Fruit fly (Drosophila melanogaster) whole organism, embryonic: ENCODE measurements around the gene Sur.

Experiments
- Atf3 ChIP-seq: fragments of 200-800 bp; sonication (Bioruptor generic); optimal IDR thresholded peaks from 3 replicates; lab custom pipeline; 2016; ENCODE audit warnings: missing biosample characterization, missing genetic modification characterization
- BEAF-32 ChIP-seq: fragments of 200-800 bp; sonication (Bioruptor generic); optimal IDR thresholded peaks from 3 replicates; lab custom pipeline; 2017; ENCODE audit warnings: missing biosample characterization, missing genetic modification characterization, mild to moderate bottlenecking, moderate library complexity, missing genetic modification reagents
- CG10147 ChIP-seq: fragments of 200-800 bp; sonication (Bioruptor generic); optimal IDR thresholded peaks from 2 replicates; lab custom pipeline; 2019; ENCODE audit warnings: missing biosample characterization, mild to moderate bottlenecking, missing genetic modification characterization, moderate library complexity
- CG10979 ChIP-seq: fragments of 200-800 bp; sonication (Bioruptor generic); optimal IDR thresholded peaks from 2 replicates; lab custom pipeline; 2018; ENCODE audit warnings: missing biosample characterization, mild to moderate bottlenecking, missing genetic modification characterization, moderate library complexity
- CG11456 ChIP-seq: fragments of 200-800 bp; sonication (Bioruptor generic); IDR thresholded peaks from 3 replicates; pipeline ENCODE4 v1.3.6; 2022; ENCODE audit warnings: missing biosample characterization, missing genetic modification characterization
- CG11504 ChIP-seq: fragments of 200-800 bp; sonication (Bioruptor generic); optimal IDR thresholded peaks from 3 replicates; lab custom pipeline; 2019; ENCODE audit warnings: missing biosample characterization, mild to moderate bottlenecking, missing genetic modification characterization, moderate library complexity
- CG11695 ChIP-seq: fragments of 200-800 bp; sonication (Bioruptor generic); IDR thresholded peaks from 3 replicates; pipeline ENCODE4 v1.3.6; 2022; ENCODE audit warnings: missing biosample characterization, missing genetic modification characterization
- CG12942 ChIP-seq: fragments of 200-800 bp; sonication (Bioruptor generic); optimal IDR thresholded peaks from 3 replicates; lab custom pipeline; 2016; ENCODE audit warnings: missing biosample characterization, missing genetic modification characterization
- CG13123 ChIP-seq: fragments of 200-800 bp; sonication (Bioruptor generic); optimal IDR thresholded peaks from 2 replicates; lab custom pipeline; 2016; ENCODE audit warnings: missing biosample characterization, missing genetic modification characterization
- CG16779 ChIP-seq: fragments of 200-800 bp; sonication (Bioruptor generic); IDR thresholded peaks from 2 replicates; pipeline ENCODE4 v1.3.6; 2022; ENCODE audit warnings: missing biosample characterization, missing genetic modification characterization
- CG17361 ChIP-seq: fragments of 200-800 bp; sonication (Bioruptor generic); IDR thresholded peaks from 3 replicates; pipeline ENCODE4 v1.3.6; 2022; ENCODE audit warnings: missing biosample characterization, missing genetic modification characterization
- CG2199 ChIP-seq: fragments of 200-800 bp; sonication (Bioruptor generic); IDR thresholded peaks from 3 replicates; pipeline ENCODE4 v1.3.6; 2022; ENCODE audit warnings: missing biosample characterization, missing genetic modification characterization
- CG2202 ChIP-seq: fragments of 200-800 bp; sonication (Bioruptor generic); optimal IDR thresholded peaks from 2 replicates; lab custom pipeline; 2018; ENCODE audit warnings: missing biosample characterization, mild to moderate bottlenecking, missing genetic modification characterization
- CG32767 ChIP-seq: fragments of 200-800 bp; sonication (Bioruptor generic); IDR thresholded peaks from 2 replicates; pipeline ENCODE4 v1.3.6; 2022; ENCODE audit warnings: missing biosample characterization, missing genetic modification characterization
- CG3407 ChIP-seq: fragments of 200-800 bp; sonication (Bioruptor generic); optimal IDR thresholded peaks from 2 replicates; lab custom pipeline; 2018; ENCODE audit warnings: missing biosample characterization, mild to moderate bottlenecking, missing genetic modification characterization
- CG3847 ChIP-seq: fragments of 200-800 bp; sonication (Bioruptor generic); IDR thresholded peaks from 2 replicates; pipeline ENCODE4 v1.3.6; 2022; ENCODE audit warnings: missing biosample characterization, missing genetic modification characterization
- CG8478 ChIP-seq: fragments of >200 bp; optimal IDR thresholded peaks from 2 replicates; lab custom pipeline; 2018
- CG9215 ChIP-seq: fragments of 200-800 bp; sonication (Bioruptor generic); IDR thresholded peaks from 2 replicates; pipeline ENCODE4 v1.3.6; 2022; ENCODE audit warnings: missing biosample characterization, missing genetic modification characterization
- CG9437 ChIP-seq: fragments of 200-800 bp; sonication (Bioruptor generic); optimal IDR thresholded peaks from 2 replicates; lab custom pipeline; 2018; ENCODE audit warnings: missing biosample characterization, mild to moderate bottlenecking, missing genetic modification characterization
- CG9797 ChIP-seq: fragments of 200-800 bp; sonication (Bioruptor generic); optimal IDR thresholded peaks from 3 replicates; lab custom pipeline; 2018; ENCODE audit warnings: missing biosample characterization, mild to moderate bottlenecking, missing genetic modification characterization
- CG9932 ChIP-seq: fragments of 200-800 bp; sonication (Bioruptor generic); IDR thresholded peaks from 2 replicates; pipeline ENCODE4 v1.3.6; 2022; ENCODE audit warnings: missing biosample characterization, missing genetic modification characterization
- CHES-1-like ChIP-seq: fragments of 200-800 bp; sonication (Bioruptor generic); optimal IDR thresholded peaks from 2 replicates; lab custom pipeline; 2016; ENCODE audit warnings: missing biosample characterization, missing genetic modification characterization
- CkIIα-i1 ChIP-seq: fragments of 200-800 bp; sonication (Bioruptor generic); IDR thresholded peaks from 2 replicates; pipeline ENCODE4 v1.3.6; 2022; ENCODE audit warnings: missing biosample characterization, missing genetic modification characterization
- Dbx ChIP-seq: fragments of 200-800 bp; sonication (Bioruptor generic); IDR thresholded peaks from 3 replicates; pipeline ENCODE4 v1.3.6; 2022; ENCODE audit warnings: missing biosample characterization, missing genetic modification characterization
- Gsc ChIP-seq: fragments of 200-800 bp; sonication (Bioruptor generic); IDR thresholded peaks from 2 replicates; pipeline ENCODE4 v1.3.6; 2022; ENCODE audit warnings: missing biosample characterization, missing genetic modification characterization
- HHEX ChIP-seq: fragments of 200-800 bp; sonication (Bioruptor generic); optimal IDR thresholded peaks from 3 replicates; lab custom pipeline; 2017; ENCODE audit warnings: missing biosample characterization, mild to moderate bottlenecking, missing genetic modification characterization, missing genetic modification reagents
- Nf-YC ChIP-seq: fragments of 200-800 bp; optimal IDR thresholded peaks from 3 replicates; lab custom pipeline; 2019; ENCODE audit warnings: missing biosample characterization, mild to moderate bottlenecking, missing genetic modification characterization, moderate library complexity
- NfI ChIP-seq: fragments of 200-800 bp; sonication (Bioruptor generic); optimal IDR thresholded peaks from 3 replicates; lab custom pipeline; 2018; ENCODE audit warnings: missing biosample characterization, mild to moderate bottlenecking, missing genetic modification characterization, moderate library complexity
- Sox100B ChIP-seq: fragments of 200-800 bp; sonication (Bioruptor generic); optimal IDR thresholded peaks from 3 replicates; lab custom pipeline; 2018; ENCODE audit warnings: missing biosample characterization, mild to moderate bottlenecking, missing genetic modification characterization
- Vsx1 ChIP-seq: fragments of 200-800 bp; sonication (Bioruptor generic); optimal IDR thresholded peaks from 2 replicates; lab custom pipeline; 2017; ENCODE audit warnings: missing biosample characterization, mild to moderate bottlenecking, missing genetic modification characterization, missing genetic modification reagents
- chm ChIP-seq: fragments of 200-800 bp; sonication (Bioruptor generic); IDR thresholded peaks from 2 replicates; pipeline ENCODE4 v1.3.6; 2022; ENCODE audit warnings: missing biosample characterization, missing genetic modification characterization
- dan ChIP-seq: fragments of 200-800 bp; sonication (Bioruptor generic); IDR thresholded peaks from 2 replicates; pipeline ENCODE4 v1.3.6; 2022; ENCODE audit warnings: missing biosample characterization, missing genetic modification characterization
- dmrt11E ChIP-seq: fragments of 200-800 bp; sonication (Bioruptor generic); optimal IDR thresholded peaks from 3 replicates; lab custom pipeline; 2018; ENCODE audit warnings: missing biosample characterization, mild to moderate bottlenecking, missing genetic modification characterization, moderate library complexity
- fd3F ChIP-seq: fragments of 200-800 bp; sonication (Bioruptor generic); optimal IDR thresholded peaks from 2 replicates; lab custom pipeline; 2018; ENCODE audit warnings: missing biosample characterization, mild to moderate bottlenecking, missing genetic modification characterization, moderate library complexity
- fd64A ChIP-seq: fragments of 200-800 bp; sonication (Bioruptor generic); optimal IDR thresholded peaks from 3 replicates; lab custom pipeline; 2018; ENCODE audit warnings: missing biosample characterization, mild to moderate bottlenecking, missing genetic modification characterization
- gsb ChIP-seq: fragments of 200-800 bp; sonication (Bioruptor generic); IDR thresholded peaks from 2 replicates; pipeline ENCODE4 v1.3.6; 2022; ENCODE audit warnings: missing biosample characterization, missing genetic modification characterization
- hbn ChIP-seq: fragments of 200-800 bp; sonication (Bioruptor generic); IDR thresholded peaks from 2 replicates; pipeline ENCODE4 v1.3.6; 2022; ENCODE audit warnings: missing biosample characterization, missing genetic modification characterization; ENCODE audit not compliant: partially characterized antibody
- lab ChIP-seq: fragments of 200-800 bp; sonication (Bioruptor generic); optimal IDR thresholded peaks from 3 replicates; lab custom pipeline; 2017; ENCODE audit warnings: missing biosample characterization, missing genetic modification characterization, mild to moderate bottlenecking, moderate library complexity, missing genetic modification reagents
- mirr ChIP-seq: fragments of 200-800 bp; sonication (Bioruptor generic); optimal IDR thresholded peaks from 3 replicates; lab custom pipeline; 2018; ENCODE audit warnings: missing biosample characterization, mild to moderate bottlenecking, missing genetic modification characterization
- mld ChIP-seq: fragments of 200-800 bp; sonication (Bioruptor generic); IDR thresholded peaks from 3 replicates; pipeline ENCODE4 v1.3.6; 2022; ENCODE audit warnings: missing biosample characterization, missing genetic modification characterization; ENCODE audit not compliant: partially characterized antibody
- nerfin-1 ChIP-seq: fragments of 200-800 bp; sonication (Bioruptor generic); optimal IDR thresholded peaks from 3 replicates; lab custom pipeline; 2019; ENCODE audit warnings: missing biosample characterization, mild to moderate bottlenecking, missing genetic modification characterization, moderate library complexity
- org-1 ChIP-seq: fragments of 200-800 bp; sonication (Bioruptor generic); optimal IDR thresholded peaks from 2 replicates; lab custom pipeline; 2017; ENCODE audit warnings: missing biosample characterization, missing genetic modification characterization
- otp ChIP-seq: fragments of 200-800 bp; sonication (Bioruptor generic); IDR thresholded peaks from 3 replicates; pipeline ENCODE4, ENCODE4 v1.3.6; 2022; ENCODE audit warnings: missing biosample characterization, missing genetic modification characterization
- row ChIP-seq: fragments of 200-800 bp; sonication (Bioruptor generic); IDR thresholded peaks from 3 replicates; pipeline ENCODE4 v1.3.6; 2022; ENCODE audit warnings: missing biosample characterization, missing genetic modification characterization
- stc ChIP-seq: fragments of 200-800 bp; sonication (Bioruptor generic); IDR thresholded peaks from 2 replicates; pipeline ENCODE4 v1.3.6; 2022; ENCODE audit warnings: missing biosample characterization, missing genetic modification characterization
- stwl ChIP-seq: fragments of 200-800 bp; sonication (Bioruptor generic); optimal IDR thresholded peaks from 3 replicates; lab custom pipeline; 2018; ENCODE audit warnings: missing biosample characterization, mild to moderate bottlenecking, missing genetic modification characterization, moderate library complexity
- tup ChIP-seq: fragments of 200-800 bp; sonication (Bioruptor generic); optimal IDR thresholded peaks from 2 replicates; lab custom pipeline; 2016; ENCODE audit warnings: missing biosample characterization, mild to moderate bottlenecking, missing genetic modification characterization, moderate library complexity
- tx ChIP-seq: fragments of 200-800 bp; sonication (Bioruptor generic); optimal IDR thresholded peaks from 2 replicates; lab custom pipeline; 2016; ENCODE audit warnings: missing biosample characterization, missing genetic modification characterization
- z ChIP-seq: fragments of 200-800 bp; sonication (Bioruptor generic); IDR thresholded peaks from 3 replicates; pipeline ENCODE4 v1.3.6; 2022; ENCODE audit warnings: missing biosample characterization, missing genetic modification characterization
- zen ChIP-seq: fragments of 200-800 bp; sonication (Bioruptor generic); optimal IDR thresholded peaks from 3 replicates; lab custom pipeline; 2018; ENCODE audit warnings: missing biosample characterization, mild to moderate bottlenecking, missing genetic modification characterization, moderate library complexity
- zen2 ChIP-seq: fragments of 200-800 bp; sonication (Bioruptor generic); IDR thresholded peaks from 3 replicates; pipeline ENCODE4 v1.3.6; 2022; ENCODE audit warnings: missing biosample characterization, missing genetic modification characterization; ENCODE audit not compliant: partially characterized antibody

Gene Sur

dm6 chr2L:10231092-10231494, 32.2 kb upstream of the Sur start (continued):
- peak; percentile 43 for TF ChIP-seq HHEX
- no peak for TF ChIP-seq hbn (GFP tag; lab: Robert Waterston, UW)
- no peak for TF ChIP-seq gsb

dm6 chr2L:10230455-10230854, 31.5 kb upstream of the Sur start:
- TF ChIP-seq Vsx1 (no peak), CG8478 (lab: Kevin White, UChicago) (no peak), otp (GFP tag; lab: Robert Waterston, UW) (no peak), CG10147 (GFP tag; lab: Kevin White, UChicago) (no peak), CG16779 (GFP tag; lab: Robert Waterston, UW) (no peak), fd64A (no peak), Dbx (no peak), CG2202 (tag; lab: Kevin White, UChicago) (no peak), z (GFP tag; lab: Robert Waterston, UW) (no peak), CG11456 (GFP tag; lab: Robert Waterston, UW) (no peak), row (GFP tag; lab: Robert Waterston, UW) (peak; percentile 36; the same call in 2 of the 3 replicates), CG13123 (GFP tag; lab: Kevin White, UChicago) (no peak), tx (GFP tag; lab: Kevin White, UChicago) (no peak), zen2 (no peak), Nf-YC (tag; lab: Kevin White, UChicago) (no peak), CG17361 (GFP tag; lab: Robert Waterston, UW) (0 out of 3 replicates have a peak, but pooled peaks have one; percentile 10), org-1 (GFP tag; lab: Kevin White, UChicago) (no peak), CG9437 (GFP tag; lab: Kevin White, UChicago) (no peak), CG32767 (GFP tag; lab: Robert Waterston, UW) (no peak), zen (tag; lab: Kevin White, UChicago) (no peak), fd3F (GFP tag; lab: Kevin White, UChicago) (no peak), dan (GFP tag; lab: Robert Waterston, UW) (no peak), chm (GFP tag; lab: Robert Waterston, UW) (no peak), dmrt11E (tag; lab: Kevin White, UChicago) (no peak), Sox100B (GFP tag; lab: Kevin White, UChicago) (no peak), tup (GFP tag; lab: Kevin White, UChicago) (no peak), CG9797 (GFP tag; lab: Kevin White, UChicago) (peak; percentile 28), CG2199 (no peak), lab (GFP tag; lab: Kevin White, UChicago) (no peak), CG3847 (no peak), NfI (GFP tag; lab: Kevin White, UChicago) (no peak), CG9932 (GFP tag; lab: Robert Waterston, UW) (no peak), nerfin-1 (tag; lab: Kevin White, UChicago) (no peak), stc (GFP tag; lab: Robert Waterston, UW) (no peak), CkIIα-i1 (no peak), stwl (tag; lab: Kevin White, UChicago) (peak; percentile 11), mirr (GFP tag; lab: Kevin White, UChicago) (no peak), CHES-1-like (GFP tag; lab: Kevin White, UChicago) (no peak), Atf3 (GFP tag; lab: Kevin White, UChicago) (no peak), mld (GFP tag; lab: Robert Waterston, UW) (no peak), CG11695 (GFP tag; lab: Robert Waterston, UW) (no peak), CG9215 (GFP tag; lab: Robert Waterston, UW) (no peak), CG12942 (GFP tag; lab: Kevin White, UChicago) (no peak), CG3407 (GFP tag; lab: Kevin White, UChicago) (no peak), BEAF-32 (GFP tag; lab: Kevin White, UChicago) (peak; percentile 62), CG10979 (tag; lab: Kevin White, UChicago) (no peak), CG11504 (tag; lab: Kevin White, UChicago) (no peak), Gsc (GFP tag; lab: Robert Waterston, UW) (no peak)
